Comparison of ENCODE assay signal across 5 worm cellular contexts in the genomic region with DNA sequence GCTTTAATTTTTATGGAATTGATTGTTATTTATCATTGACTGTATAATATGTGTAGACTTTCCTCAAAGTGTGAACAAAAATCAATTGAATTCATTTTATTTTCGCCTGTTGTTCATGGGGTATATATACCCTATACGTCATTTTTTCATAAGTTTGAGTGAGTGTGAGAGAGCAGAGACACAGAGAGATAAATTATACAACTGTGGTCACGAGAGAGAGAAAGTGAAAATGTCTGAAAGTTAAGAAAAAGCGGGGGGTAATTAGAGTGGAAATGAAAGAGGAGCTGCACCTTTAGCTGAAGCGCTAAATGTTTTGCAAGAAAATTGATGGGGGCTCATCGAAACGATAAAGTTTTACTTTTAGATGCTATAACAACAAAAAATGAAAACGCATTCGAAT.
TF ChIP-seq lines count a peak whose summit lies in the region.

No protein-coding gene starts in this region.

TF ChIP-seq in whole organism, L1 larva, 84 proteins besides CTCF, POLR2A, EP300 and RAD21:
- no peak for TF ChIP-seq ces-1 (GFP tag; optimal IDR thresholded peaks at IDR 0.05; lab: Kevin White, UChicago)
- TF ChIP-seq zip-4 (GFP tag; optimal IDR thresholded peaks at IDR 0.05; lab: Kevin White, UChicago) = no peak
- no peak for TF ChIP-seq snpc-4 (tag; optimal IDR thresholded peaks at IDR 0.05; lab: Kevin White, UChicago)
- no peak for TF ChIP-seq unc-86 (tag; optimal IDR thresholded peaks at IDR 0.05; lab: Kevin White, UChicago)
- TF ChIP-seq hlh-4 (tag; optimal IDR thresholded peaks at IDR 0.05; lab: Kevin White, UChicago) = no peak
- peak; percentile 9 for TF ChIP-seq fkh-8 (tag; optimal IDR thresholded peaks at IDR 0.05; lab: Kevin White, UChicago)
- peak; percentile 10 for TF ChIP-seq lin-14 (GFP tag; optimal IDR thresholded peaks at IDR 0.05; lab: Kevin White, UChicago)
- TF ChIP-seq nhr-20 (tag; optimal IDR thresholded peaks at IDR 0.05; lab: Kevin White, UChicago) = peak; percentile 1
- TF ChIP-seq blmp-1 (tag; optimal IDR thresholded peaks at IDR 0.05; lab: Kevin White, UChicago) = peak; percentile 54
- TF ChIP-seq snu-23 (GFP tag; optimal IDR thresholded peaks at IDR 0.05; lab: Kevin White, UChicago) = peak; percentile 33
- TF ChIP-seq lin-35 (GFP tag; optimal IDR thresholded peaks at IDR 0.05; lab: Kevin White, UChicago) = peak in 1 of 2 experiments; percentile 29
- peak; percentile 30 for TF ChIP-seq nhr-71 (tag; optimal IDR thresholded peaks at IDR 0.05; lab: Kevin White, UChicago)

TF ChIP-seq in whole organism, L2 larva, 48 proteins besides CTCF, POLR2A, EP300 and RAD21:
- TF ChIP-seq snpc-4 (tag; optimal IDR thresholded peaks at IDR 0.05; lab: Kevin White, UChicago) (no peak), nhr-25 (tag; optimal IDR thresholded peaks at IDR 0.05; lab: Kevin White, UChicago) (no peak), ceh-16 (tag; optimal IDR thresholded peaks at IDR 0.05; lab: Kevin White, UChicago) (no peak), sma-9 (GFP tag; optimal IDR thresholded peaks at IDR 0.05; lab: Kevin White, UChicago) (peak; percentile 8), sma-9 (tag; optimal IDR thresholded peaks at IDR 0.05; lab: Kevin White, UChicago) (no peak), ZK546.5 (tag; optimal IDR thresholded peaks at IDR 0.05; lab: Kevin White, UChicago) (no peak), blmp-1 (tag; optimal IDR thresholded peaks at IDR 0.05; lab: Kevin White, UChicago; ENCODE audit: insufficient read depth) (peak; percentile 69), sma-3 (GFP tag; optimal IDR thresholded peaks at IDR 0.05; lab: Kevin White, UChicago) (peak; percentile 2), lin-11 (tag; optimal IDR thresholded peaks at IDR 0.05; lab: Kevin White, UChicago) (no peak), mbf-1 (tag; optimal IDR thresholded peaks at IDR 0.05; lab: Kevin White, UChicago) (no peak), elt-3 (tag; optimal IDR thresholded peaks at IDR 0.05; lab: Kevin White, UChicago) (no peak), alr-1 (tag; optimal IDR thresholded peaks at IDR 0.05; lab: Kevin White, UChicago) (no peak), crh-2 (tag; optimal IDR thresholded peaks at IDR 0.05; lab: Kevin White, UChicago) (peak; percentile 1), aly-2 (tag; optimal IDR thresholded peaks at IDR 0.05; lab: Kevin White, UChicago) (no peak), lin-39 (tag; optimal IDR thresholded peaks at IDR 0.05; lab: Kevin White, UChicago) (no peak), nhr-10 (tag; optimal IDR thresholded peaks at IDR 0.05; lab: Kevin White, UChicago) (no peak), ama-1 (optimal IDR thresholded peaks at IDR 0.05; lab: Kevin White, UChicago) (no peak), fos-1 (tag; optimal IDR thresholded peaks at IDR 0.05; lab: Kevin White, UChicago) (peak; percentile 18), mdl-1 (tag; optimal IDR thresholded peaks at IDR 0.05; lab: Kevin White, UChicago) (no peak), unc-62 (GFP tag; optimal IDR thresholded peaks at IDR 0.05; lab: Kevin White, UChicago) (no peak)

TF ChIP-seq in whole organism, L3 larva, 47 proteins besides CTCF, POLR2A, EP300 and RAD21:
- TF ChIP-seq jun-1 (tag; optimal IDR thresholded peaks at IDR 0.05; lab: Kevin White, UChicago) (peak; percentile 29), nhr-76 (tag; optimal IDR thresholded peaks at IDR 0.05; lab: Kevin White, UChicago) (no peak), fos-1 (tag; optimal IDR thresholded peaks at IDR 0.05; lab: Kevin White, UChicago) (no peak), nhr-11 (tag; optimal IDR thresholded peaks at IDR 0.05; lab: Kevin White, UChicago) (no peak), R02D3.7 (tag; optimal IDR thresholded peaks at IDR 0.05; lab: Kevin White, UChicago) (no peak), nhr-67 (tag; optimal IDR thresholded peaks at IDR 0.05; lab: Kevin White, UChicago) (no peak), nhr-77 (tag; optimal IDR thresholded peaks at IDR 0.05; lab: Kevin White, UChicago) (no peak), ZK546.5 (tag; optimal IDR thresholded peaks at IDR 0.05; lab: Kevin White, UChicago) (no peak), nhr-23 (tag; optimal IDR thresholded peaks at IDR 0.05; lab: Kevin White, UChicago) (peak; percentile 6), pqm-1 (tag; optimal IDR thresholded peaks at IDR 0.05; lab: Kevin White, UChicago) (no peak), nhr-25 (tag; optimal IDR thresholded peaks at IDR 0.05; lab: Kevin White, UChicago) (no peak), elt-1 (tag; optimal IDR thresholded peaks at IDR 0.05; lab: Kevin White, UChicago) (no peak), mdl-1 (tag; optimal IDR thresholded peaks at IDR 0.05; lab: Kevin White, UChicago) (no peak), sea-2 (GFP tag; optimal IDR thresholded peaks at IDR 0.05; lab: Kevin White, UChicago) (no peak), elt-2 (tag; optimal IDR thresholded peaks at IDR 0.05; lab: Kevin White, UChicago) (peak; percentile 30), tbx-2 (tag; optimal IDR thresholded peaks at IDR 0.05; lab: Kevin White, UChicago) (no peak)

TF ChIP-seq in whole organism, L4 larva, 104 proteins besides CTCF, POLR2A, EP300 and RAD21:
- 0 out of 2 replicates have a peak, but pooled peaks have one; percentile 22 for TF ChIP-seq hmg-1.1 (GFP tag; IDR thresholded peaks at IDR 0.05; lab: Robert Waterston, UW)
- TF ChIP-seq hlh-11 (tag; optimal IDR thresholded peaks at IDR 0.05; lab: Kevin White, UChicago) = peak; percentile 27
- TF ChIP-seq daf-12 (tag; optimal IDR thresholded peaks at IDR 0.05; lab: Kevin White, UChicago) = no peak
- peak in 1 of 2 experiments; percentile 17 for TF ChIP-seq hif-1 (tag; optimal IDR thresholded peaks at IDR 0.05; lab: Kevin White, UChicago)
- no peak for TF ChIP-seq daf-16 (GFP tag; optimal IDR thresholded peaks at IDR 0.05; lab: Kevin White, UChicago)
- no peak for TF ChIP-seq daf-16 (tag; optimal IDR thresholded peaks at IDR 0.05; lab: Kevin White, UChicago)
- TF ChIP-seq arid-1 (GFP tag; conservative IDR thresholded peaks at IDR 0.05; lab: Robert Waterston, UW) = 0 out of 2 replicates have a peak, but pooled peaks have one; percentile 13
- TF ChIP-seq unc-130 (GFP tag; optimal IDR thresholded peaks at IDR 0.05; lab: Kevin White, UChicago) = no peak
- TF ChIP-seq hlh-30 (tag; optimal IDR thresholded peaks at IDR 0.05; lab: Kevin White, UChicago; ENCODE audit: insufficient read depth) = peak; percentile 68
- peak; percentile 42; the same call in 1 of the 2 replicates for TF ChIP-seq dmd-6 (GFP tag; IDR thresholded peaks at IDR 0.05; lab: Robert Waterston, UW)
- TF ChIP-seq nhr-77 (tag; optimal IDR thresholded peaks at IDR 0.05; lab: Kevin White, UChicago) = peak; percentile 21
- no peak for TF ChIP-seq skn-1 (tag; optimal IDR thresholded peaks at IDR 0.05; lab: Kevin White, UChicago)
- TF ChIP-seq mep-1 (tag; optimal IDR thresholded peaks at IDR 0.05; lab: Kevin White, UChicago) = peak; percentile 20
- TF ChIP-seq zfp-3 (GFP tag; conservative IDR thresholded peaks at IDR 0.05; lab: Robert Waterston, UW) = no peak
- peak; percentile 65 for TF ChIP-seq dve-1 (tag; optimal IDR thresholded peaks at IDR 0.05; lab: Kevin White, UChicago; ENCODE audit: insufficient read depth)
- no peak for TF ChIP-seq nhr-25 (tag; optimal IDR thresholded peaks at IDR 0.05; lab: Kevin White, UChicago; ENCODE audit: borderline replicate concordance, insufficient read depth)
- peak in 1 of 2 experiments; percentile 25 for TF ChIP-seq mdl-1 (tag; optimal IDR thresholded peaks at IDR 0.05; lab: Kevin White, UChicago)
- TF ChIP-seq egl-43 (GFP tag; IDR thresholded peaks at IDR 0.05; lab: Robert Waterston, UW) = no peak
- peak; percentile 52 for TF ChIP-seq nhr-28 (tag; optimal IDR thresholded peaks at IDR 0.05; lab: Kevin White, UChicago)
TF ChIP-seq in whole organism, L4 larva: peak in this region for 11.

TF ChIP-seq in whole organism, young adult, 124 proteins besides CTCF, POLR2A, EP300 and RAD21:
- peak; percentile 3 for TF ChIP-seq attf-5 (GFP tag; optimal IDR thresholded peaks at IDR 0.05; lab: Kevin White, UChicago)
- no peak for TF ChIP-seq cebp-1 (GFP tag; IDR thresholded peaks at IDR 0.05; lab: Robert Waterston, UW)
- TF ChIP-seq cebp-1 (tag; optimal IDR thresholded peaks at IDR 0.05; lab: Kevin White, UChicago) = peak; percentile 3
- TF ChIP-seq ztf-3 (GFP tag; optimal IDR thresholded peaks at IDR 0.05; lab: Kevin White, UChicago) = no peak
- TF ChIP-seq ceh-79 (tag; optimal IDR thresholded peaks at IDR 0.05; lab: Kevin White, UChicago) = no peak
- peak; percentile 36 for TF ChIP-seq nhr-80 (tag; optimal IDR thresholded peaks at IDR 0.05; lab: Kevin White, UChicago)
- TF ChIP-seq lin-54 (GFP tag; optimal IDR thresholded peaks at IDR 0.05; lab: Kevin White, UChicago) = no peak
- TF ChIP-seq lsy-27 (tag; optimal IDR thresholded peaks at IDR 0.05; lab: Kevin White, UChicago; ENCODE audit: borderline replicate concordance, insufficient read depth) = no peak
- TF ChIP-seq ztf-6 (GFP tag; IDR thresholded peaks at IDR 0.05; lab: Robert Waterston, UW) = no peak
- no peak for TF ChIP-seq lin-26 (GFP tag; IDR thresholded peaks at IDR 0.05; lab: Robert Waterston, UW)
- TF ChIP-seq egrh-3 (GFP tag; IDR thresholded peaks at IDR 0.05; lab: Robert Waterston, UW) = no peak
- no peak for TF ChIP-seq ets-4 (GFP tag; optimal IDR thresholded peaks at IDR 0.05; lab: Kevin White, UChicago)
- TF ChIP-seq snpc-1.3 (tag; optimal IDR thresholded peaks at IDR 0.05; lab: Kevin White, UChicago; ENCODE audit: insufficient read depth) = no peak
- no peak for TF ChIP-seq Y67H2A.10 (GFP tag; conservative IDR thresholded peaks at IDR 0.05; lab: Robert Waterston, UW)
